Worm (Caenorhabditis elegans): Measurements from ENCODE around the gene meg-3.
A peak's percentile ranks its signal among the peaks of the same experiment; 100 is the strongest.

The meg-3 gene

DNA sequence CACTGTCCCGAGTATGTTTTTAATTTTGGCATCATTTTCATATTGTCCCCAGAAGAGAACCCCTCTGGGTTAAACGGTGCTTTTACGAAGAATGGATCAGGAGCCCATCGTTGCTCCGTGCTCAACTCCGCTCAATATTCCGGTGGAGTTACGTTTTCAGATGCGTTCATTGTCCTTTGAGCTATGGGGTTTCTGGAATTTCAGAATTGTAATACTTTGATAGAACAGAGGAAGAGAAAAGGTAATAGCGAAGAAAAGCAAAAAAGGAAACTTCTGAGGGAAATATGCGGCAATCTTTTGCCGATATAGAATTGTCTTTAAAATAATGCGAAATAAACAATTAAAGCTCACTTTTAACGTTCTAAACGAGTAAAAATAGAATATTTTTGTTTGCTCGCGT is 8.5 kb upstream of the meg-3 start, which contains the start of gene Y40A1A.3:
TSS of gene Y40A1A.3 (minus strand) at position 101 of the 400 bp plus-strand sequence.
- TF ChIP-seq ceh-39 (tag; optimal IDR thresholded peaks at IDR 0.05) = no peak
- TF ChIP-seq zip-8 (tag; optimal IDR thresholded peaks at IDR 0.05) = no peak
- no peak for TF ChIP-seq nhr-2 (tag; optimal IDR thresholded peaks at IDR 0.05)
- TF ChIP-seq ceh-43 (GFP tag; optimal IDR thresholded peaks at IDR 0.05) = no peak
- TF ChIP-seq nhr-12 (tag; optimal IDR thresholded peaks at IDR 0.05) = no peak
- no peak for TF ChIP-seq ceh-83 (GFP tag; optimal IDR thresholded peaks at IDR 0.05)
- TF ChIP-seq elt-1 (tag; optimal IDR thresholded peaks at IDR 0.05; ENCODE audit: borderline replicate concordance, insufficient read depth) = no peak
- no peak for TF ChIP-seq lin-32 (GFP tag; optimal IDR thresholded peaks at IDR 0.05)
- no peak for TF ChIP-seq nhr-28 (tag; optimal IDR thresholded peaks at IDR 0.05)
- no peak for TF ChIP-seq mep-1 (tag; optimal IDR thresholded peaks at IDR 0.05)
- no peak for TF ChIP-seq sem-2 (GFP tag; optimal IDR thresholded peaks at IDR 0.05)
- TF ChIP-seq nhr-237 (tag; optimal IDR thresholded peaks at IDR 0.05) = no peak
- no peak for TF ChIP-seq ces-1 (GFP tag; optimal IDR thresholded peaks at IDR 0.05)
- no peak for TF ChIP-seq unc-62 (GFP tag; optimal IDR thresholded peaks at IDR 0.05)

DNA sequence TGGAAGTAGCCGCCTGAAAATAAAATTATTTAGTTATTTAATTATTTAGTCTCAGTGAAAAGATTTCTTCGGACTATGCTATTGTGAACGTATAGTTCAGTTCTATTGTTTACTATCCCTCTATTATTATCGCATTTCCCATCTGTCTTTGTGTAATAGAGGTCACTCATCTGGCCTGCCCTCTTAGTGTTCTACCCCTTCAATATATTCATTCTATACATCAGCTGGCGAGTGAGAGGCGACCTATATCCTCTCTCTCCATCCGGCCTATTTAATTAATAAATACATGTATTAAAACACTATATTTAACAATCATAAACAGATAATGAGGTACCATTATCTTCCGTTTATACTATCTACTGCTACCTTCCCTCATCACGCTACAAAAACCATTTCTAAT is 6.6 kb upstream of the meg-3 start:
- TF ChIP-seq ces-1 (GFP tag; optimal IDR thresholded peaks at IDR 0.05) (peak; percentile 38), cnd-1 (tag; optimal IDR thresholded peaks at IDR 0.05) (peak; percentile 43), sptf-1 (tag; optimal IDR thresholded peaks at IDR 0.05) (peak; percentile 18), ceh-43 (GFP tag; optimal IDR thresholded peaks at IDR 0.05) (peak; percentile 56), nhr-2 (tag; optimal IDR thresholded peaks at IDR 0.05) (peak; percentile 49)

DNA sequence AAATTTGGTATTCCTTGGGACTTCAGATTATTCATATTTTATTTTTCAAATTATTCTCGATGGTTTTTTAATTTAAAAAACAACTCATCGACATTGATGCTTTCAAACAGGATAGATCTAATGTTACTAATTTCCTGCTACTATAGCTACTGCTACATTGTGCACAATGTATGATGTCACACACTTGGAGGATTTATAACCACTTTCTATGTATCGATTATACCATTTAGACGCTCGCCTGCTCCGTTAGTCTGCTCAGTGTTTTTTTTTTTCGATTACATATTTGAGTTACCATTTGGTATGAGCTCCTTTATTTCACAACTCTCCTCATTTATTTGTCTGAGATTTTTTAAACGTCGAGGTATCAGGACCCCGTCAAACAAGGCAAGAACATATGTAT is 1.0 kb upstream of the meg-3 start, which contains the start of gene Y40A1A.2:
TSS of gene Y40A1A.2 (plus strand) at position 301 of the 400 bp plus-strand sequence.
- TF ChIP-seq ceh-43 (GFP tag; optimal IDR thresholded peaks at IDR 0.05) (no peak), flh-1 (GFP tag; optimal IDR thresholded peaks at IDR 0.05) (no peak), drap-1 (GFP tag; optimal IDR thresholded peaks at IDR 0.05) (no peak), blmp-1 (tag; optimal IDR thresholded peaks at IDR 0.05) (no peak), ztf-11 (tag; optimal IDR thresholded peaks at IDR 0.05) (no peak), unc-120 (tag; optimal IDR thresholded peaks at IDR 0.05; ENCODE audit: poor library complexity, severe bottlenecking) (no peak), ceh-39 (tag; optimal IDR thresholded peaks at IDR 0.05) (no peak), ces-1 (GFP tag; optimal IDR thresholded peaks at IDR 0.05) (no peak), lin-32 (GFP tag; optimal IDR thresholded peaks at IDR 0.05) (no peak), cnd-1 (tag; optimal IDR thresholded peaks at IDR 0.05) (no peak), nhr-2 (tag; optimal IDR thresholded peaks at IDR 0.05) (no peak), nhr-12 (tag; optimal IDR thresholded peaks at IDR 0.05) (no peak), sptf-1 (tag; optimal IDR thresholded peaks at IDR 0.05) (no peak), elt-1 (tag; optimal IDR thresholded peaks at IDR 0.05; ENCODE audit: borderline replicate concordance, insufficient read depth) (no peak)

DNA sequence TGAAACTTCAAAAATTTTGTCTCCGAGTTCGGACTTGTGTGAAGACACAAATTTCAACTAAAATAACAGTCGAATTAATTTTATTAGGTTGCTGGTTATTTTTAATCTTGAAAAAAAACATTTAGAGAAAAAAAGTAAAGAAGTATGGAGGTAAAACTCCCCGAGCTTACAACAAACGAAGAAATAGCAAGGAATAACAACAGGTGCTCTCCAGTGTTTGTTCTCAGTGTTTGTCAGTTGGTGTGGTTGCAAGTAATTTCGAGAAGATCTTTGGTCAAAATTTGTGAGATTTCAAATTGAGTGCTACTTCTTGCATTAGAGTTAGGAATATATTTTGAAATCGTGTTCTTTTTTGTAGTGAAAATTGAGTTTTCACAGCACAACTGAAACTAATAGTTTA is 4.6 kb downstream of the meg-3 start:
- TF ChIP-seq cnd-1 (tag; optimal IDR thresholded peaks at IDR 0.05) (no peak), hlh-1 (tag; optimal IDR thresholded peaks at IDR 0.05) (peak; percentile 92)

DNA sequence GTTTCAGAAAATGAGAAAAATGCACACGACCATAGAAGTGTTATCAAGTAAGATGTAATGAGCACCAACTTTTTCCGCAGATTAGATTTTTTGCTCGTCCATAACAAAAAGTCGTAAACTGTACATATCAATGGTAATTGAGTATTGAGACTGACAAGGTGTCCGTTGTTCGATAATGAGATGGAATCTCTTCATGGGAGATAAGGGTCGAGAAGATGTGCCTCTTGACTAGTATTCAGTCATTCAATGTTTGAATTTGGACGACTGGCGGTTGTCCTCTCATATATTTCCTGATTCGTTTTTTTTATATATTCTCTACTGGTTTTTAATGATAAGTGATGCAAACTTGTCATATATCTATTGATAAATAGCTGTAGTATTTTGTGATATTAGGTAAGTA is 7.8 kb downstream of the meg-3 start:
- no peak for TF ChIP-seq unc-62 (GFP tag; optimal IDR thresholded peaks at IDR 0.05)
- TF ChIP-seq zip-8 (tag; optimal IDR thresholded peaks at IDR 0.05) = no peak
- TF ChIP-seq sptf-1 (tag; optimal IDR thresholded peaks at IDR 0.05) = no peak

DNA sequence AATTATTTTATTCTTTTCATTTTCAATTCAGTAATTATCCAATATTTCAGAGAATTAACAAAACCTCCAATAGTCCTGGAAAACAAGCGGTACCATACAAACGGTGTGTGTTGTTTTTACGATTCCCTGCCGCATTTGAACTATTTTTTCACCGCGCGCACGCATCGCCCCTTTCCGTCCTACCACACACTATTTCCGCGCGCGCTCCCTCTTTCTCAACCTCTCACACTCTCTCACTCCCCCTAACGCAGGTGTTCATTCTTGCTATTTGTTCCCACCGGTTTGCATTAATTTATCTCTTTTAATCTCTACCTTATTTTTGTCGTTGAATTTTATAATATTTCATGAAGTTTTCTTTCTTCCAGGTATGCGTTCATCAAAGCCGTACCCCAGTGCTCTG is 11.7 kb downstream of the meg-3 start, which contains the start of gene F52D2.12:
TSS of gene F52D2.12 (plus strand) at position 307 of the 400 bp plus-strand sequence.
- TF ChIP-seq mab-5 (tag; optimal IDR thresholded peaks at IDR 0.05) (no peak), unc-120 (tag; optimal IDR thresholded peaks at IDR 0.05; ENCODE audit: poor library complexity, severe bottlenecking) (no peak), elt-3 (tag; optimal IDR thresholded peaks at IDR 0.05) (no peak), sem-2 (GFP tag; optimal IDR thresholded peaks at IDR 0.05) (no peak), nhr-28 (tag; optimal IDR thresholded peaks at IDR 0.05) (no peak), zip-8 (tag; optimal IDR thresholded peaks at IDR 0.05) (no peak), lin-32 (GFP tag; optimal IDR thresholded peaks at IDR 0.05) (no peak), lin-13 (tag; optimal IDR thresholded peaks at IDR 0.05) (no peak), drap-1 (GFP tag; optimal IDR thresholded peaks at IDR 0.05) (no peak), blmp-1 (tag; optimal IDR thresholded peaks at IDR 0.05) (no peak), ztf-11 (tag; optimal IDR thresholded peaks at IDR 0.05) (no peak), mep-1 (tag; optimal IDR thresholded peaks at IDR 0.05) (no peak), pha-4 (tag; optimal IDR thresholded peaks at IDR 0.05) (no peak), mls-2 (tag; optimal IDR thresholded peaks at IDR 0.05) (no peak), snpc-4 (tag; optimal IDR thresholded peaks at IDR 0.05) (no peak), unc-39 (tag; optimal IDR thresholded peaks at IDR 0.05) (no peak), ces-1 (GFP tag; optimal IDR thresholded peaks at IDR 0.05) (no peak), sptf-1 (tag; optimal IDR thresholded peaks at IDR 0.05) (no peak)

Data from whole organism, mixed stage, embryonic.